Worm (Caenorhabditis elegans): Measurements from ENCODE around the gene rga-1.

DNA sequence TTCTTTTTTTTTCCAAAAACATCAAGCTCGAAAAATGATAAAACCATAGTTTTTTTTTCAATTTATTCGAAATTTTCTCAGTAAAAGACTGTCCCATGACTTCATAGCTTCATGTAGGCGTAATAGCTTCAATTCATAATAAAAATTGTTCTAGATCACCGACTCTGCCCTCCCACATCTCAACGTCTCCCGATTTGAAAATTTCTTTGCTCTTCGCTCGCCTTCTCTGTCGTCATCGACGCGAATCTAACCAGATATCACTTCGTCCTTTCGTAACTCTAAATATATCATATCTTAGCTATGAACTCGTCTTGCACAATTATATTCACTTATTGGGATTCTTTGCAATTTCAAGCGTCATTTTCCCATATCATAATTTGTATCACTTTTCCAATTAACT is 50.1 kb downstream of the rga-1 start, which contains the start of gene srh-44:
- no peak for TF ChIP-seq ztf-23 (GFP tag; IDR thresholded peaks at IDR 0.05)
- no peak for TF ChIP-seq cog-1 (tag; optimal IDR thresholded peaks at IDR 0.05)
- no peak for TF ChIP-seq klf-2 (GFP tag; conservative IDR thresholded peaks at IDR 0.05)
- TF ChIP-seq flt-1 (GFP tag; IDR thresholded peaks at IDR 0.05) = no peak
- no peak for TF ChIP-seq ztf-29 (GFP tag; IDR thresholded peaks at IDR 0.05)
- TF ChIP-seq ref-1 (GFP tag; conservative IDR thresholded peaks at IDR 0.05) = no peak
- no peak for TF ChIP-seq tab-1 (GFP tag; IDR thresholded peaks at IDR 0.05)
